Fruit fly (Drosophila melanogaster) whole organism, wandering third instar larva: Measurements from ENCODE around the gene Rcc1.
A peak's percentile ranks its signal among the peaks of the same experiment; 100 is the strongest.

Experiments used
- Abd-B ChIP-seq: fragments of >200 bp; optimal IDR thresholded peaks from 2 replicates; lab custom pipeline; 2017; ENCODE audit warnings: missing biosample characterization, missing genetic modification characterization
- CG32264 ChIP-seq: fragments of 200-800 bp; sonication (Bioruptor generic); optimal IDR thresholded peaks from 2 replicates; lab custom pipeline; 2016; ENCODE audit warnings: missing biosample characterization, missing genetic modification characterization
- CG9705 ChIP-seq: fragments of 200-800 bp; sonication (Bioruptor generic); optimal IDR thresholded peaks from 2 replicates; lab custom pipeline; 2018; ENCODE audit warnings: missing biosample characterization, mild to moderate bottlenecking, missing genetic modification characterization
- CrebA ChIP-seq: fragments of 200-800 bp; sonication (Bioruptor generic); optimal IDR thresholded peaks from 2 replicates; lab custom pipeline; 2016; ENCODE audit warnings: missing biosample characterization, mild to moderate bottlenecking, missing genetic modification characterization, borderline replicate concordance
- Dfd ChIP-seq: fragments of >200 bp; optimal IDR thresholded peaks from 2 replicates; lab custom pipeline; 2017; ENCODE audit warnings: missing biosample characterization, missing genetic modification characterization
- Dif ChIP-seq: fragments of 200-275, 200-300 bp; sonication (Bioruptor generic); optimal IDR thresholded peaks from 2 replicates; lab custom pipeline; 2018; ENCODE audit warnings: missing biosample characterization, missing genetic modification characterization; ENCODE audit not compliant: partially characterized antibody
- GATAd ChIP-seq: sonication (Bioruptor generic); optimal IDR thresholded peaks from 2 replicates; lab custom pipeline; 2016; ENCODE audit warnings: missing biosample characterization, missing genetic modification characterization
- HLH106 ChIP-seq: fragments of 200-800 bp; optimal IDR thresholded peaks from 3 replicates; lab custom pipeline; 2019; ENCODE audit warnings: missing biosample characterization, mild to moderate bottlenecking, missing genetic modification characterization, moderate library complexity
- Hnf4 ChIP-seq: fragments of 200-800 bp; sonication (Bioruptor generic); optimal IDR thresholded peaks from 2 replicates; lab custom pipeline; 2016; ENCODE audit warnings: missing biosample characterization, mild to moderate bottlenecking, missing genetic modification characterization
- Hr78 ChIP-seq: fragments of >200 bp; optimal IDR thresholded peaks from 2 replicates; lab custom pipeline; 2017; ENCODE audit warnings: missing biosample characterization, missing genetic modification characterization
- Hr83 ChIP-seq: fragments of 200-300 bp; sonication (Bioruptor generic); optimal IDR thresholded peaks from 2 replicates; lab custom pipeline; 2016; ENCODE audit warnings: missing biosample characterization, mild to moderate bottlenecking, missing genetic modification characterization, moderate library complexity; ENCODE audit not compliant: poor library complexity, severe bottlenecking
- Jra ChIP-seq: sonication (Bioruptor generic); optimal IDR thresholded peaks from 2 replicates; lab custom pipeline; 2016; ENCODE audit warnings: missing biosample characterization, missing genetic modification characterization
- Mio ChIP-seq: sonication (Bioruptor generic); optimal IDR thresholded peaks from 2 replicates; lab custom pipeline; 2016; ENCODE audit warnings: missing biosample characterization, missing genetic modification characterization
- Myc ChIP-seq: fragments of >200 bp; optimal IDR thresholded peaks from 2 replicates; lab custom pipeline; 2017
- N ChIP-seq: fragments of >200 bp; optimal IDR thresholded peaks from 2 replicates; lab custom pipeline; 2018; ENCODE audit warnings: missing biosample characterization, missing external identifiers, missing genetic modification characterization
- OdsH ChIP-seq: fragments of 200-800 bp; sonication (Bioruptor generic); optimal IDR thresholded peaks from 2 replicates; lab custom pipeline; 2016; ENCODE audit warnings: missing biosample characterization, mild to moderate bottlenecking, missing genetic modification characterization
- Rel ChIP-seq, 2 experiments: fragments of 200-800 bp; sonication (Bioruptor generic) in 1 of 2; optimal IDR thresholded peaks; 2 replicates in 1 of 2; 3 replicates in 1 of 2; lab custom pipeline; 2016 to 2019; ENCODE audit warnings: mild to moderate bottlenecking in 2 of 2, missing biosample characterization in 2 of 2, missing genetic modification characterization in 2 of 2, moderate library complexity in 1 of 2
- Sp1 ChIP-seq: fragments of 200-800 bp; sonication (Bioruptor generic); optimal IDR thresholded peaks from 3 replicates; lab custom pipeline; 2019; ENCODE audit warnings: missing biosample characterization, mild to moderate bottlenecking, missing genetic modification characterization, moderate library complexity
- Vsx2 ChIP-seq: fragments of 200-300, 225-300 bp; sonication (Bioruptor generic); optimal IDR thresholded peaks from 2 replicates; lab custom pipeline; 2018; ENCODE audit warnings: missing biosample characterization, missing genetic modification characterization; ENCODE audit not compliant: partially characterized antibody
- br ChIP-seq: fragments of 200-800 bp; sonication (Bioruptor generic); optimal IDR thresholded peaks from 2 replicates; lab custom pipeline; 2016; ENCODE audit warnings: missing biosample characterization, missing genetic modification characterization
- brk ChIP-seq: fragments of 200-800 bp; sonication (Bioruptor generic); optimal IDR thresholded peaks from 2 replicates; lab custom pipeline; 2016; ENCODE audit warnings: missing biosample characterization, mild to moderate bottlenecking, missing genetic modification characterization
- dl ChIP-seq, 2 experiments: fragments of 175-275, 200-275 bp in 1 of 2; fragments of 200-275 bp in 1 of 2; sonication (Bioruptor generic); optimal IDR thresholded peaks; lab custom pipeline; 2018; ENCODE audit warnings: mild to moderate bottlenecking in 2 of 2, missing biosample characterization in 2 of 2, missing genetic modification characterization in 2 of 2, moderate library complexity in 2 of 2; ENCODE audit not compliant: partially characterized antibody in 2 of 2, insufficient read depth in 1 of 2
- dmrt93B ChIP-seq: fragments of 200-800 bp; sonication (Bioruptor generic); optimal IDR thresholded peaks from 2 replicates; lab custom pipeline; 2018; ENCODE audit warnings: missing biosample characterization, mild to moderate bottlenecking, missing genetic modification characterization
- dsf ChIP-seq: sonication (Bioruptor generic); optimal IDR thresholded peaks from 2 replicates; lab custom pipeline; 2016; ENCODE audit warnings: missing biosample characterization, missing genetic modification characterization, borderline replicate concordance
- ey ChIP-seq: fragments of 200-800 bp; sonication (Bioruptor generic); optimal IDR thresholded peaks from 2 replicates; lab custom pipeline; 2016; ENCODE audit warnings: missing biosample characterization, missing genetic modification characterization
- foxo ChIP-seq, 2 experiments: fragments of 200-800 bp; sonication (Bioruptor generic); optimal IDR thresholded peaks; 2 replicates in 1 of 2; 3 replicates in 1 of 2; lab custom pipeline; 2016 to 2017; ENCODE audit warnings: missing biosample characterization in 2 of 2, missing genetic modification characterization in 2 of 2
- fru ChIP-seq: fragments of 200-800 bp; sonication (Bioruptor generic); optimal IDR thresholded peaks from 3 replicates; lab custom pipeline; 2016; ENCODE audit warnings: missing biosample characterization, mild to moderate bottlenecking, missing genetic modification characterization
- h ChIP-seq: fragments of 200-800 bp; sonication (Bioruptor generic); optimal IDR thresholded peaks from 3 replicates; lab custom pipeline; 2016; ENCODE audit warnings: missing biosample characterization, mild to moderate bottlenecking, missing genetic modification characterization
- jim ChIP-seq: fragments of 175-275, 200-325 bp; sonication (Bioruptor generic); optimal IDR thresholded peaks from 2 replicates; lab custom pipeline; 2016; ENCODE audit warnings: missing biosample characterization, mild to moderate bottlenecking, missing genetic modification characterization
- lola ChIP-seq: fragments of >200 bp; optimal IDR thresholded peaks from 2 replicates; lab custom pipeline; 2017; ENCODE audit warnings: missing biosample characterization, missing genetic modification characterization
- pan ChIP-seq: fragments of >200 bp; optimal IDR thresholded peaks from 2 replicates; lab custom pipeline; 2017
- psq ChIP-seq: fragments of 200-800 bp; sonication (Bioruptor generic); optimal IDR thresholded peaks from 3 replicates; lab custom pipeline; 2017; ENCODE audit warnings: missing biosample characterization, mild to moderate bottlenecking, missing genetic modification characterization, moderate library complexity
- rgr ChIP-seq: fragments of 200-800 bp; sonication (Bioruptor generic); optimal IDR thresholded peaks from 3 replicates; lab custom pipeline; 2016; ENCODE audit warnings: missing biosample characterization, mild to moderate bottlenecking, missing genetic modification characterization
- sage ChIP-seq: fragments of 200-800 bp; sonication (Bioruptor generic); optimal IDR thresholded peaks from 2 replicates; lab custom pipeline; 2016; ENCODE audit warnings: missing biosample characterization, mild to moderate bottlenecking, missing genetic modification characterization
- sv ChIP-seq: fragments of 200-800 bp; sonication (Bioruptor generic); optimal IDR thresholded peaks from 3 replicates; lab custom pipeline; 2016; ENCODE audit warnings: missing biosample characterization, missing genetic modification characterization
- tai ChIP-seq: sonication (Bioruptor generic); optimal IDR thresholded peaks from 2 replicates; lab custom pipeline; 2016; ENCODE audit warnings: missing biosample characterization, missing genetic modification characterization
- usp ChIP-seq: fragments of >200 bp; optimal IDR thresholded peaks from 2 replicates; lab custom pipeline; 2017; ENCODE audit warnings: missing biosample characterization, missing genetic modification characterization

The Rcc1 gene

dm6 chr3L:5941086-5941485, 8.5 kb upstream of the Rcc1 start:
- peak; percentile 19 for TF ChIP-seq br (GFP tag; lab: Kevin White, UChicago)
- TF ChIP-seq GATAd = no peak
- TF ChIP-seq sage (GFP tag; lab: Kevin White, UChicago) = no peak
- TF ChIP-seq foxo (GFP tag; optimal IDR thresholded peaks at IDR 0.05; lab: Kevin White, UChicago) = peak in 1 of 2 experiments; percentile 1
- no peak for TF ChIP-seq dmrt93B (GFP tag; lab: Kevin White, UChicago)
- TF ChIP-seq sv (GFP tag; lab: Kevin White, UChicago) = no peak
- no peak for TF ChIP-seq tai (GFP tag; lab: Kevin White, UChicago)
- TF ChIP-seq Vsx2 (GFP tag; lab: Kevin White, UChicago) = no peak
- TF ChIP-seq CG9705 (GFP tag; lab: Kevin White, UChicago) = no peak
- TF ChIP-seq CrebA (GFP tag; lab: Kevin White, UChicago) = no peak
- TF ChIP-seq Sp1 (GFP tag; lab: Kevin White, UChicago) = no peak

- TF ChIP-seq Rel (GFP tag; optimal IDR thresholded peaks at IDR 0.05; lab: Kevin White, UChicago) = no peak
- TF ChIP-seq Rel (tag; optimal IDR thresholded peaks at IDR 0.05; lab: Kevin White, UChicago) = no peak
- TF ChIP-seq jim (GFP tag; lab: Kevin White, UChicago) = no peak
- TF ChIP-seq Abd-B (GFP tag; lab: Kevin White, UChicago) = no peak
- TF ChIP-seq, all 38 proteins: peak for 0
Measured at dm6 chr3L:5940431-5940830, 7.9 kb upstream of the Rcc1 start.

DNA sequence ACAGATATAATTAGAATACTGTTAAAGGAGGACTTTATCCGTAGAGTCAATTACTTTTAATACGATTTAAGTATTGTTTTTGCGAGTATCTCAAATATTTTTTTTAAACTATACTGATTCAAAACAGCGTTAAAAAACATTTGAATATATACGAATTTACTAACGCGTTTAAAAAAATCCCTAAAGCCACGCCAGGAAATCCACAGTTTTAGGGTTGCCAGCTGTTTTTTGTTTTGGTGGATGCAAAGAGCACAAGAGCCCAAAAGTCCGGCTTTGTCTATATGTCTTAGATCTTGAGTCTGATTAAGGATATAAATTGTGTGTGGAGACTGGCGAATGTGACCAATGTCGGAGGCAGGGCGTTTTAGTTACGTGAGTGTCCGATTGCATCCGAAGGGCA, 5.0 kb downstream of the Rcc1 start:
- TF ChIP-seq GATAd = no peak
- no peak for TF ChIP-seq Vsx2 (GFP tag; lab: Kevin White, UChicago)
- TF ChIP-seq psq (GFP tag; lab: Kevin White, UChicago) = no peak
- TF ChIP-seq dmrt93B (GFP tag; lab: Kevin White, UChicago) = no peak
- no peak for TF ChIP-seq Hr78 (GFP tag; lab: Kevin White, UChicago)
- TF ChIP-seq sv (GFP tag; lab: Kevin White, UChicago) = no peak
- no peak for TF ChIP-seq sage (GFP tag; lab: Kevin White, UChicago)

dm6 chr3L:5926015-5926988, 6.3 kb downstream of the Rcc1 start:
- no peak for TF ChIP-seq Jra (GFP tag; lab: Kevin White, UChicago)
- TF ChIP-seq h = peak; percentile 31
- TF ChIP-seq OdsH = peak; percentile 19
- TF ChIP-seq Sp1 (GFP tag; lab: Kevin White, UChicago) = peak; percentile 34
- no peak for TF ChIP-seq ey (GFP tag; lab: Kevin White, UChicago)
- TF ChIP-seq br (GFP tag; lab: Kevin White, UChicago) = no peak
- peak; percentile 66 for TF ChIP-seq Dif (GFP tag; lab: Kevin White, UChicago)
- no peak for TF ChIP-seq Mio (GFP tag; lab: Kevin White, UChicago)
- no peak for TF ChIP-seq usp (GFP tag; lab: Kevin White, UChicago)
- no peak for TF ChIP-seq Hr78 (GFP tag; lab: Kevin White, UChicago)
- TF ChIP-seq GATAd = no peak
- TF ChIP-seq dsf (GFP tag; lab: Kevin White, UChicago) = no peak
- no peak for TF ChIP-seq Myc (lab: Kevin White, UChicago)
- TF ChIP-seq brk (GFP tag; lab: Kevin White, UChicago) = no peak
- peak; percentile 18 for TF ChIP-seq rgr (GFP tag; lab: Kevin White, UChicago)
- no peak for TF ChIP-seq Vsx2 (GFP tag; lab: Kevin White, UChicago)
- TF ChIP-seq lola (GFP tag; lab: Kevin White, UChicago) = no peak
- peak in 1 of 2 experiments; percentile 33 for TF ChIP-seq foxo (GFP tag; optimal IDR thresholded peaks at IDR 0.05; lab: Kevin White, UChicago)
- no peak for TF ChIP-seq N (GFP tag; lab: Kevin White, UChicago)
- TF ChIP-seq jim (GFP tag; lab: Kevin White, UChicago) = no peak
- no peak for TF ChIP-seq HLH106 (tag; lab: Kevin White, UChicago)
- no peak for TF ChIP-seq fru (GFP tag; lab: Kevin White, UChicago)
- TF ChIP-seq Hr83 (GFP tag; lab: Kevin White, UChicago) = no peak
- TF ChIP-seq Rel (GFP tag; optimal IDR thresholded peaks at IDR 0.05; lab: Kevin White, UChicago) = no peak
- peak; percentile 2 for TF ChIP-seq Rel (tag; optimal IDR thresholded peaks at IDR 0.05; lab: Kevin White, UChicago)
- no peak for TF ChIP-seq sage (GFP tag; lab: Kevin White, UChicago)
- no peak for TF ChIP-seq tai (GFP tag; lab: Kevin White, UChicago)
- TF ChIP-seq psq (GFP tag; lab: Kevin White, UChicago) = no peak
- TF ChIP-seq dl (GFP tag; optimal IDR thresholded peaks at IDR 0.05; lab: Kevin White, UChicago; ENCODE audit: insufficient read depth in 1 of 2, partially characterized antibody in 2 of 2) = peak; percentile 11 to 28
- TF ChIP-seq Dfd (GFP tag; lab: Kevin White, UChicago) = no peak
- TF ChIP-seq CG32264 (GFP tag; lab: Kevin White, UChicago) = no peak
- TF ChIP-seq Hnf4 (GFP tag; lab: Kevin White, UChicago) = no peak
- TF ChIP-seq pan (lab: Kevin White, UChicago) = no peak
- no peak for TF ChIP-seq Abd-B (GFP tag; lab: Kevin White, UChicago)
- no peak for TF ChIP-seq sv (GFP tag; lab: Kevin White, UChicago)
- TF ChIP-seq dmrt93B (GFP tag; lab: Kevin White, UChicago) = no peak
- no peak for TF ChIP-seq CrebA (GFP tag; lab: Kevin White, UChicago)
- TF ChIP-seq CG9705 (GFP tag; lab: Kevin White, UChicago) = no peak
